Fruit fly (Drosophila melanogaster) whole organism, embryonic: ENCODE results near the gene TBC1d7.
A peak's percentile ranks its signal among the peaks of the same experiment; 100 is the strongest.

Source experiments
- Asciz ChIP-seq: fragments of 200-800 bp; sonication (Bioruptor generic); optimal IDR thresholded peaks from 2 replicates; lab custom pipeline; 2017; ENCODE audit warnings: missing biosample characterization, mild to moderate bottlenecking, missing genetic modification characterization, missing genetic modification reagents
- Atf-2 ChIP-seq: fragments of 200-800 bp; sonication (Bioruptor generic); optimal IDR thresholded peaks from 2 replicates; lab custom pipeline; 2016; ENCODE audit warnings: missing biosample characterization, missing genetic modification characterization
- Awh ChIP-seq: fragments of 200-800 bp; sonication (Bioruptor generic); IDR thresholded peaks from 2 replicates; pipeline ENCODE4, ENCODE4 v1.3.6; 2022; ENCODE audit warnings: missing biosample characterization, missing genetic modification characterization
- CG14710 ChIP-seq: fragments of 200-800 bp; sonication (Bioruptor generic); optimal IDR thresholded peaks from 3 replicates; lab custom pipeline; 2019; ENCODE audit warnings: missing biosample characterization, mild to moderate bottlenecking, missing genetic modification characterization, moderate library complexity
- CG1529 ChIP-seq: fragments of 200-800 bp; sonication (Bioruptor generic); optimal IDR thresholded peaks from 3 replicates; lab custom pipeline; 2018; ENCODE audit warnings: missing biosample characterization, missing genetic modification characterization
- CG3281 ChIP-seq: fragments of 200-800 bp; sonication (Bioruptor generic); optimal IDR thresholded peaks from 3 replicates; lab custom pipeline; 2017; ENCODE audit warnings: missing biosample characterization, mild to moderate bottlenecking, missing genetic modification characterization
- CG34376 ChIP-seq: fragments of 200-800 bp; sonication (Bioruptor generic); optimal IDR thresholded peaks from 2 replicates; lab custom pipeline; 2018; ENCODE audit warnings: missing biosample characterization, mild to moderate bottlenecking, missing genetic modification characterization
- CG6175 ChIP-seq: fragments of 200-800 bp; sonication (Bioruptor generic); IDR thresholded peaks from 3 replicates; pipeline ENCODE4 v1.3.6; 2022; ENCODE audit warnings: missing biosample characterization, missing genetic modification characterization
- CG7963 ChIP-seq: fragments of 200-800 bp; sonication (Bioruptor generic); IDR thresholded peaks from 3 replicates; pipeline ENCODE4 v1.3.6; 2022; ENCODE audit warnings: missing biosample characterization, missing genetic modification characterization; ENCODE audit not compliant: partially characterized antibody
- Deaf1 ChIP-seq: fragments of 200-800 bp; optimal IDR thresholded peaks from 3 replicates; lab custom pipeline; 2019; ENCODE audit warnings: missing biosample characterization, mild to moderate bottlenecking, missing genetic modification characterization, moderate library complexity
- Drgx ChIP-seq: fragments of 200-800 bp; sonication (Bioruptor generic); IDR thresholded peaks from 2 replicates; pipeline ENCODE4 v1.3.6; 2022; ENCODE audit warnings: missing biosample characterization, missing genetic modification characterization
- E2f2 ChIP-seq: fragments of 200-800 bp; sonication (Bioruptor generic); IDR thresholded peaks from 2 replicates; pipeline ENCODE4 v1.3.6; 2022; ENCODE audit warnings: missing biosample characterization, missing genetic modification characterization
- Ets97D ChIP-seq: fragments of 200-800 bp; sonication (Bioruptor generic); optimal IDR thresholded peaks from 3 replicates; lab custom pipeline; 2016; ENCODE audit warnings: missing biosample characterization, missing genetic modification characterization
- Fer1 ChIP-seq: fragments of 200-800 bp; sonication (Bioruptor generic); optimal IDR thresholded peaks from 2 replicates; lab custom pipeline; 2017; ENCODE audit warnings: missing biosample characterization, mild to moderate bottlenecking, missing genetic modification characterization
- GATAe ChIP-seq: fragments of 200-800 bp; sonication (Bioruptor generic); conservative IDR thresholded peaks from 2 replicates; pipeline ENCODE4 v1.3.6; 2022; ENCODE audit warnings: missing biosample characterization, missing genetic modification characterization
- Mad ChIP-seq: fragments of 200-800 bp; sonication (Bioruptor generic); optimal IDR thresholded peaks from 2 replicates; lab custom pipeline; 2016; ENCODE audit warnings: missing biosample characterization, missing genetic modification characterization
- Med ChIP-seq: fragments of 200-800 bp; sonication (Bioruptor generic); peaks from one replicate; lab custom pipeline; 2016; ENCODE audit warnings: missing biosample characterization, missing genetic modification characterization, mild to moderate bottlenecking, inconsistent platforms, moderate library complexity
- Meics ChIP-seq: fragments of 200-800 bp; sonication (Bioruptor generic); optimal IDR thresholded peaks from 2 replicates; lab custom pipeline; 2017; ENCODE audit warnings: missing biosample characterization, mild to moderate bottlenecking, missing genetic modification characterization
- NfI ChIP-seq: fragments of 200-800 bp; sonication (Bioruptor generic); optimal IDR thresholded peaks from 3 replicates; lab custom pipeline; 2018; ENCODE audit warnings: missing biosample characterization, mild to moderate bottlenecking, missing genetic modification characterization, moderate library complexity
- Pdp1 ChIP-seq, 2 experiments: fragments of 200-800 bp; sonication (Bioruptor generic); optimal IDR thresholded peaks; 3 replicates each; lab custom pipeline; 2016; ENCODE audit warnings: missing biosample characterization in 2 of 2, missing genetic modification characterization in 2 of 2, mild to moderate bottlenecking in 1 of 2, moderate library complexity in 1 of 2
- Rx ChIP-seq: fragments of 200-800 bp; sonication (Bioruptor generic); IDR thresholded peaks from 2 replicates; pipeline ENCODE4 v1.3.6; 2022; ENCODE audit warnings: missing biosample characterization, missing genetic modification characterization
- Six4 ChIP-seq: fragments of 200-800 bp; sonication (Bioruptor generic); optimal IDR thresholded peaks from 2 replicates; lab custom pipeline; 2016; ENCODE audit warnings: missing biosample characterization, missing genetic modification characterization
- Sox100B ChIP-seq: fragments of 200-800 bp; sonication (Bioruptor generic); optimal IDR thresholded peaks from 3 replicates; lab custom pipeline; 2018; ENCODE audit warnings: missing biosample characterization, mild to moderate bottlenecking, missing genetic modification characterization
- al ChIP-seq: fragments of 200-800 bp; sonication (Bioruptor generic); IDR thresholded peaks from 2 replicates; pipeline ENCODE4 v1.3.6; 2022; ENCODE audit warnings: missing biosample characterization, missing genetic modification characterization
- cg ChIP-seq: fragments of 200-800 bp; sonication (Bioruptor generic); optimal IDR thresholded peaks from 3 replicates; lab custom pipeline; 2019; ENCODE audit warnings: missing biosample characterization, mild to moderate bottlenecking, missing genetic modification characterization, moderate library complexity
- chinmo ChIP-seq: fragments of 200-800 bp; sonication (Bioruptor generic); IDR thresholded peaks from 4 replicates; pipeline ENCODE4 v1.3.6; 2022; ENCODE audit warnings: missing biosample characterization, missing genetic modification characterization; ENCODE audit not compliant: partially characterized antibody
- crp ChIP-seq, 2 experiments: fragments of 200-800 bp; sonication (Bioruptor generic); optimal IDR thresholded peaks; 2 replicates in 1 of 2; 3 replicates in 1 of 2; lab custom pipeline; 2017; ENCODE audit warnings: missing biosample characterization in 2 of 2, missing genetic modification characterization in 2 of 2, mild to moderate bottlenecking in 1 of 2, moderate library complexity in 1 of 2
- exex ChIP-seq: fragments of 200-800 bp; sonication (Bioruptor generic); optimal IDR thresholded peaks from 4 replicates; lab custom pipeline; 2018; ENCODE audit warnings: missing biosample characterization, mild to moderate bottlenecking, missing genetic modification characterization, moderate library complexity
- hbn ChIP-seq: fragments of 200-800 bp; sonication (Bioruptor generic); IDR thresholded peaks from 2 replicates; pipeline ENCODE4 v1.3.6; 2022; ENCODE audit warnings: missing biosample characterization, missing genetic modification characterization; ENCODE audit not compliant: partially characterized antibody
- inv ChIP-seq: fragments of 200-800 bp; sonication (Bioruptor generic); IDR thresholded peaks from 2 replicates; pipeline ENCODE4 v1.3.6; 2022; ENCODE audit warnings: missing biosample characterization, missing genetic modification characterization; ENCODE audit not compliant: partially characterized antibody
- lab ChIP-seq: fragments of 200-800 bp; sonication (Bioruptor generic); optimal IDR thresholded peaks from 3 replicates; lab custom pipeline; 2017; ENCODE audit warnings: missing biosample characterization, missing genetic modification characterization, mild to moderate bottlenecking, moderate library complexity, missing genetic modification reagents
- lbe ChIP-seq: fragments of 200-800 bp; sonication (Bioruptor generic); optimal IDR thresholded peaks from 2 replicates; lab custom pipeline; 2016; ENCODE audit warnings: missing biosample characterization, mild to moderate bottlenecking, missing genetic modification characterization
- mirr ChIP-seq: fragments of 200-800 bp; sonication (Bioruptor generic); optimal IDR thresholded peaks from 3 replicates; lab custom pipeline; 2018; ENCODE audit warnings: missing biosample characterization, mild to moderate bottlenecking, missing genetic modification characterization
- nom ChIP-seq: fragments of 200-800 bp; sonication (Bioruptor generic); optimal IDR thresholded peaks from 2 replicates; lab custom pipeline; 2017; ENCODE audit warnings: missing biosample characterization, missing genetic modification characterization, mild to moderate bottlenecking, moderate library complexity, missing genetic modification reagents
- peb ChIP-seq: fragments of 200-800 bp; sonication (Bioruptor generic); IDR thresholded peaks from 2 replicates; pipeline ENCODE4 v1.3.6; 2022; ENCODE audit warnings: missing biosample characterization, missing genetic modification characterization
- pho ChIP-seq: fragments of 200-800 bp; sonication (Bioruptor generic); optimal IDR thresholded peaks from 2 replicates; lab custom pipeline; 2016; ENCODE audit warnings: missing biosample characterization, missing genetic modification characterization
- rib ChIP-seq: fragments of 200-800 bp; sonication (Bioruptor generic); IDR thresholded peaks from 2 replicates; pipeline ENCODE4 v1.3.6; 2022; ENCODE audit warnings: missing biosample characterization, missing genetic modification characterization
- salm ChIP-seq: fragments of 200-800 bp; sonication (Bioruptor generic); optimal IDR thresholded peaks from 2 replicates; lab custom pipeline; 2018; ENCODE audit warnings: missing biosample characterization, mild to moderate bottlenecking, missing genetic modification characterization
- sug ChIP-seq: fragments of 200-800 bp; optimal IDR thresholded peaks from 2 replicates; lab custom pipeline; 2019; ENCODE audit warnings: missing biosample characterization, mild to moderate bottlenecking, missing genetic modification characterization, moderate library complexity
- usp ChIP-seq: fragments of >200 bp; optimal IDR thresholded peaks from 2 replicates; lab custom pipeline; 2017; ENCODE audit warnings: missing biosample characterization, missing genetic modification characterization

The TBC1d7 gene

dm6 chr3R:24116180-24116579 is 45.3 kb upstream of the TBC1d7 start, which contains the start of gene CG13607:
CG13607 (minus strand) TSS chr3R:24116322.
- TF ChIP-seq NfI (GFP tag; lab: Kevin White, UChicago) (no peak), Med (peak; percentile 20), nom (GFP tag; lab: Kevin White, UChicago) (peak; percentile 21), Six4 (GFP tag; lab: Kevin White, UChicago) (no peak), exex (tag; lab: Kevin White, UChicago) (peak; percentile 93), sug (peak; percentile 33), CG14710 (tag; lab: Kevin White, UChicago) (no peak), Sox100B (GFP tag; lab: Kevin White, UChicago) (no peak), rib (no peak), Awh (GFP tag; lab: Robert Waterston, UW) (no peak), mirr (GFP tag; lab: Kevin White, UChicago) (peak; percentile 33)

- no peak for TF ChIP-seq usp (GFP tag; lab: Kevin White, UChicago)
- peak; percentile 71 for TF ChIP-seq sug
- TF ChIP-seq Ets97D (GFP tag; lab: Kevin White, UChicago), result no peak
- no peak for TF ChIP-seq Mad (GFP tag; lab: Kevin White, UChicago)
- TF ChIP-seq lbe (GFP tag; lab: Kevin White, UChicago), result no peak
- TF ChIP-seq hbn (GFP tag; lab: Robert Waterston, UW), result no peak
- no peak for TF ChIP-seq inv
- no peak for TF ChIP-seq GATAe (GFP tag; lab: Robert Waterston, UW)
- TF ChIP-seq chinmo (GFP tag; lab: Robert Waterston, UW), result peak; percentile 74; the same call in 1 of the 4 replicates
- no peak for TF ChIP-seq CG7963 (GFP tag; lab: Robert Waterston, UW)
- peak; percentile 62 for TF ChIP-seq CG34376 (GFP tag; lab: Kevin White, UChicago)
- no peak for TF ChIP-seq E2f2 (GFP tag; lab: Robert Waterston, UW)
- peak in 1 of 2 experiments; percentile 48 for TF ChIP-seq Pdp1 (GFP tag; optimal IDR thresholded peaks at IDR 0.05; lab: Kevin White, UChicago)
- no peak for TF ChIP-seq Fer1 (GFP tag; lab: Kevin White, UChicago)
- TF ChIP-seq salm (tag; lab: Kevin White, UChicago), result no peak
- TF ChIP-seq Deaf1 (tag; lab: Kevin White, UChicago), result peak; percentile 71
- peak; percentile 88 for TF ChIP-seq nom (GFP tag; lab: Kevin White, UChicago)
- TF ChIP-seq Atf-2 (GFP tag; lab: Kevin White, UChicago), result no peak
- TF ChIP-seq CG6175 (GFP tag; lab: Robert Waterston, UW), result no peak
- TF ChIP-seq crp (GFP tag; optimal IDR thresholded peaks at IDR 0.05; lab: Kevin White, UChicago), result no peak
- TF ChIP-seq Asciz, result no peak
- TF ChIP-seq CG1529 (GFP tag; lab: Kevin White, UChicago), result no peak
- no peak for TF ChIP-seq lab
- TF ChIP-seq CG3281 (GFP tag; lab: Kevin White, UChicago), result no peak
- TF ChIP-seq Meics, result no peak
- TF ChIP-seq pho (GFP tag; lab: Kevin White, UChicago), result no peak
- no peak for TF ChIP-seq cg (GFP tag; lab: Kevin White, UChicago)
- no peak for TF ChIP-seq peb (GFP tag; lab: Robert Waterston, UW)
- peak; percentile 21 for TF ChIP-seq exex (tag; lab: Kevin White, UChicago)
- peak; percentile 42; the same call in 1 of the 2 replicates for TF ChIP-seq Drgx (GFP tag; lab: Robert Waterston, UW)
- TF ChIP-seq Rx (GFP tag; lab: Robert Waterston, UW), result no peak
- TF ChIP-seq al, result no peak
These were observed 44.6 kb upstream of the TBC1d7 start for dm6 chr3R:24116972-24117371.
